Worm (Caenorhabditis elegans): ENCODE measurements around the gene eng-1.

- TF ChIP-seq zip-5 (tag; optimal IDR thresholded peaks at IDR 0.05) (no peak), hlh-8 (tag; optimal IDR thresholded peaks at IDR 0.05) (no peak), lim-6 (tag; optimal IDR thresholded peaks at IDR 0.05) (no peak), unc-42 (tag; optimal IDR thresholded peaks at IDR 0.05) (no peak), pqm-1 (tag; optimal IDR thresholded peaks at IDR 0.05) (no peak)
These were observed 18.6 kb upstream of the eng-1 start, which contains the start of gene C28H8.7 for ce11 chrIII:5886893-5887292.

Measured in whole organism, late embryonic.